Worm (Caenorhabditis elegans) whole organism, midembryonic: ENCODE results near the gene seu-1.
A peak's percentile ranks its signal among the peaks of the same experiment; 100 is the strongest.
"Not testable (repeated sequence)": the region's sequence is repeated elsewhere in the genome, so short reads cannot be mapped to it uniquely, and the experiment has no call there.

Source experiments
- T22C8.4 ChIP-seq: fragments of 200-800 bp; sonication (Bioruptor generic); IDR thresholded peaks from 2 replicates; pipeline ENCODE4 v1.3.6; 2022; ENCODE audit warnings: missing genetic modification characterization, missing compliant biosample characterization
- cog-1 ChIP-seq: sonication (generic microtip); optimal IDR thresholded peaks from 2 replicates; lab custom pipeline; 2016; ENCODE audit warnings: missing genetic modification characterization, missing compliant biosample characterization
- flt-1 ChIP-seq: fragments of 200-800 bp; sonication (Bioruptor generic); IDR thresholded peaks from 2 replicates; pipeline ENCODE4 v1.3.6; 2022; ENCODE audit warnings: missing genetic modification characterization, missing compliant biosample characterization
- klf-2 ChIP-seq: fragments of 200-800 bp; sonication (Bioruptor generic); conservative IDR thresholded peaks from 2 replicates; pipeline ENCODE4 v1.3.6; 2022; ENCODE audit warnings: missing genetic modification reagents, missing genetic modification characterization, missing compliant biosample characterization
- med-1 ChIP-seq: sonication (generic microtip); optimal IDR thresholded peaks from 2 replicates; lab custom pipeline; 2017; ENCODE audit warnings: missing genetic modification characterization, mild to moderate bottlenecking, missing compliant biosample characterization, antibody characterized with exemption, missing genetic modification reagents; ENCODE audit not compliant: insufficient read depth
- ref-1 ChIP-seq: fragments of 200-800 bp; sonication (Bioruptor generic); conservative IDR thresholded peaks from 2 replicates; pipeline ENCODE4 v1.3.6; 2022; ENCODE audit warnings: missing genetic modification reagents, missing genetic modification characterization, missing compliant biosample characterization
- tab-1 ChIP-seq: fragments of 200-800 bp; sonication (Bioruptor generic); IDR thresholded peaks from 2 replicates; pipeline ENCODE4 v1.3.6; 2022; ENCODE audit warnings: missing genetic modification characterization, missing compliant biosample characterization
- ztf-23 ChIP-seq: fragments of 200-800 bp; sonication (Bioruptor generic); IDR thresholded peaks from 2 replicates; pipeline ENCODE4 v1.3.6; 2022; ENCODE audit warnings: missing genetic modification reagents, missing genetic modification characterization, missing compliant biosample characterization
- ztf-29 ChIP-seq: fragments of 200-800 bp; sonication (Bioruptor generic); IDR thresholded peaks from 2 replicates; pipeline ENCODE4 v1.3.6; 2022; ENCODE audit warnings: missing genetic modification reagents, missing genetic modification characterization, missing compliant biosample characterization

Gene seu-1

DNA sequence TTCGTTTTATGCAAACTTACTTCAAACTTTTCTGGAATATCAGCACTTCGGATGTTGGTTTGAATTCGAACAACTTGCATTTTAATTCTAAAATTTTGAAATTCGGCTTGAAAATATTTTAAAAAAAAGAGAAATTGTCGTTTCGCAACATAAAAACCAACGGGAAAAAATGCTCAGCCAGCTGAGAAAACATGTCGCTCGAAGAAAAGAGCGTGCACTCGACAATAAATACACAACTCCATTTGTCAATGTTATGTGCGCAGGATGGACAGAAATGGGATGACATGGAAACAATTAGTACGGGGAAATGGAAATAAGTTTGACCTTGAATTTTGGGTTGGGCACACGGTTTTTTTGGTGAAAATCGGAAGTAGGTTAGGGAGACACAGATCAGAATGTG, 6.5 kb downstream of the seu-1 start, which contains the start of gene mif-4:
Gene mif-4, minus strand, starts transcription at position 87 of the 400 bp plus-strand sequence.
- TF ChIP-seq med-1 (GFP tag; lab: Kevin White, UChicago) (no peak), klf-2 (GFP tag; lab: Robert Waterston, UW) (no peak), flt-1 (GFP tag; lab: Robert Waterston, UW) (0 out of 2 replicates have a peak, but pooled peaks have one; percentile 40), ztf-23 (GFP tag; lab: Robert Waterston, UW) (no peak), tab-1 (GFP tag; lab: Robert Waterston, UW) (no peak), T22C8.4 (GFP tag; lab: Robert Waterston, UW) (no peak), ref-1 (GFP tag; lab: Robert Waterston, UW) (no peak)

- TF ChIP-seq flt-1 (GFP tag; lab: Robert Waterston, UW) (0 out of 2 replicates have a peak, but pooled peaks have one; percentile 50), cog-1 (tag; lab: Kevin White, UChicago) (peak; percentile 44), klf-2 (GFP tag; lab: Robert Waterston, UW) (no peak), tab-1 (GFP tag; lab: Robert Waterston, UW) (no peak)
Observed at ce11 chrIV:6336748-6337147, 7.3 kb downstream of the seu-1 start.

DNA sequence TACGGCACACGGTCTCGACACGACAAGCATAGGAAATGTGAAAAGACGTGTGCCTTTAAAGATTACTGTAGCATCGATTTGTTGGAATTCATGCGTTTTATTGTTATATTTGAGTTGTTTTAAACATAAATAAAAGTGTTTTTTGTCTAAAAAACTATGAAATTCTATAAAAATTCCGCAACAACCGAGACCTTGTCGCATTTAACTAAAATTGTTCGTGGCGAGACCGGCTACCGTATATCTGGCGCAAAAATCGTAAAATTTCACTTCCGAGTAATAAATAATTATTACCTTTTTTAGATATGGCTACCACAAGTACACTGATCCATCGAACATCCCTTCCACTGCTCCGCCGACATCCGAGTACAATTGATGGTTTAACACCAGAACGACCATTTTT, 7.9 kb downstream of the seu-1 start, which contains the start of gene ipla-6:
Gene ipla-6, plus strand, starts transcription at position 301 of the 400 bp plus-strand sequence.
- TF ChIP-seq cog-1 (tag; lab: Kevin White, UChicago): no peak
- TF ChIP-seq tab-1 (GFP tag; lab: Robert Waterston, UW): no peak
- TF ChIP-seq ztf-29: no peak
- TF ChIP-seq flt-1 (GFP tag; lab: Robert Waterston, UW): no peak
- no peak for TF ChIP-seq med-1 (GFP tag; lab: Kevin White, UChicago)
- TF ChIP-seq ztf-23 (GFP tag; lab: Robert Waterston, UW): no peak
- TF ChIP-seq klf-2 (GFP tag; lab: Robert Waterston, UW): no peak
- no peak for TF ChIP-seq ref-1 (GFP tag; lab: Robert Waterston, UW)
- TF ChIP-seq T22C8.4 (GFP tag; lab: Robert Waterston, UW): no peak

ce11 chrIV:6342431-6342830, 13.0 kb downstream of the seu-1 start, which contains the start of gene Y73B6BL.288:
Gene Y73B6BL.288 (minus strand): TSS chrIV:6342531.
- TF ChIP-seq ztf-29 (no peak), T22C8.4 (GFP tag; lab: Robert Waterston, UW) (no peak), cog-1 (tag; lab: Kevin White, UChicago) (no peak), klf-2 (GFP tag; lab: Robert Waterston, UW) (no peak), flt-1 (GFP tag; lab: Robert Waterston, UW) (no peak)

ce11 chrIV:6342876-6343275, 13.4 kb downstream of the seu-1 start, which contains the start of gene Y73B6BL.14:
Gene Y73B6BL.14 (minus strand): TSS chrIV:6342976.
- TF ChIP-seq ztf-29 (no peak), klf-2 (GFP tag; lab: Robert Waterston, UW) (no peak), ref-1 (GFP tag; lab: Robert Waterston, UW) (no peak), ztf-23 (GFP tag; lab: Robert Waterston, UW) (no peak)

- not testable (repeated sequence) for TF ChIP-seq klf-2 (GFP tag; lab: Robert Waterston, UW); flt-1 (GFP tag; lab: Robert Waterston, UW); med-1 (GFP tag; lab: Kevin White, UChicago)
Observed at ce11 chrIV:6347213-6347612, 17.8 kb downstream of the seu-1 start, which contains the start of gene Y73B6BL.289. Gene Y73B6BL.289 (plus strand): TSS chrIV:6347513.

- no peak for TF ChIP-seq cog-1 (tag; lab: Kevin White, UChicago)
- no peak for TF ChIP-seq ztf-29
Observed at ce11 chrIV:6361668-6362067, 32.2 kb downstream of the seu-1 start, which contains the start of gene Y73B6BL.47. Gene Y73B6BL.47 (plus strand): TSS chrIV:6361968.

DNA sequence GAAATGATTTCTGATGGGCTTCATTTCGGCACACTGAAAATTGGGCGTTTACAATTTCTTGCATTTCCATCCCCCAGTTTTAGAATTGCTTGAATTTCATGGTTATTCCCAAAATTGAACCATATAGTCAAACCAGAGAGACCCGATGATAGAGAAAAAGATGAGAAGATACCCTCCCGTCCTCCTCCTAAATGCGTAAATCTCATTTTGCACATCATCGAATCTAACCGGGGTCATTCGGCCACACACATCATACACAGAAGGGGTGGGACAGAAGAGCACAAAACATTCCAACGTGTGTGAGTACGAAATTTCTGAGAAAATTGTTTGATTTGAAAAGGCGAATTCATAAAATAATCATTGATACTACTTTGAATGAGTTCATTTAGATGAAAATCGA, 34.2 kb downstream of the seu-1 start:
- TF ChIP-seq flt-1 (GFP tag; lab: Robert Waterston, UW) (0 out of 2 replicates have a peak, but pooled peaks have one; percentile 20), klf-2 (GFP tag; lab: Robert Waterston, UW) (no peak), tab-1 (GFP tag; lab: Robert Waterston, UW) (no peak)

- TF ChIP-seq ref-1 (GFP tag; lab: Robert Waterston, UW) (no peak), T22C8.4 (GFP tag; lab: Robert Waterston, UW) (no peak), ztf-29 (no peak), med-1 (GFP tag; lab: Kevin White, UChicago) (no peak), cog-1 (tag; lab: Kevin White, UChicago) (no peak), flt-1 (GFP tag; lab: Robert Waterston, UW) (no peak), ztf-23 (GFP tag; lab: Robert Waterston, UW) (no peak), klf-2 (GFP tag; lab: Robert Waterston, UW) (no peak), tab-1 (GFP tag; lab: Robert Waterston, UW) (no peak)
Observed at ce11 chrIV:6365045-6365444, 35.6 kb downstream of the seu-1 start, which contains the start of gene Y73B6BL.270. Gene Y73B6BL.270 (plus strand): TSS chrIV:6365345.

DNA sequence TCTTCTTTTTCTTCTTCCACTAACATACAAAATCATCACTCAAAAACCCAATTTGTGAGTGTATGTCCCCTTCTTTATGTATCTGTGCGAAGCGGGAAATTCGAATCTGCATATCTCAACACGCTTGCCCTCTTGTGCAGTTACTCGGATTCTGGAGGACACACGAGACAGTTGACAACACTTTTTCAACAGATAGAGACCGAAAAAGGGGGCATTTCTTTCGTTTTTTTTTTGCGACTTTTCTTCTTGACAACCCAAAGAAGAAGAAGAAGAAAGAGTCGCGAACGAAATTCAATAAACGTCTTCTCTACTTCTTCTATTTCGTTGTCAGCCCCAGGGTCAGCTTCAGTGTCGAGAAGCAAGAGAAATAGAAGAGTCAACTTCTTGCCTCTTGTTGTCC, 36.6 kb downstream of the seu-1 start:
- TF ChIP-seq tab-1 (GFP tag; lab: Robert Waterston, UW): no peak
- no peak for TF ChIP-seq flt-1 (GFP tag; lab: Robert Waterston, UW)

DNA sequence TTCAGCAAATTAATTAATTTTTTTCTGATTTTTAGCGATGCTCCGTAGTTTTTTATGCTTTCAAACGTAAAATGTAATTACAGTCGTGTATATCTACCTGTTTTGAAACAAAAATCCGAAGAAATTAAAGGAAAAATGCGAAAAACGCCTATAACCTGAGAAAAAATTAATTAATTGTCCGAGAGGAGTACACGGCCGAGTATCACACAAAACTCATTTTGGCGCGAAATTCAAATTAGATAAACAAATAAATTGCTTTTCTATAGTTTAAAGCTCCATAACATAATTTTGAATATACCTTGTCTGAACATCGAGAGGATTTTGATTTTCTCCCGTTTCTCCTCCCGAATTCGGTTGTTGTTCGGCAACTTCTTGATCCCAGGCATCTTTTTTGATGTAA, 40.0 kb downstream of the seu-1 start:
- TF ChIP-seq tab-1 (GFP tag; lab: Robert Waterston, UW) (no peak), cog-1 (tag; lab: Kevin White, UChicago) (no peak), flt-1 (GFP tag; lab: Robert Waterston, UW) (no peak), T22C8.4 (GFP tag; lab: Robert Waterston, UW) (no peak), ztf-23 (GFP tag; lab: Robert Waterston, UW) (no peak), med-1 (GFP tag; lab: Kevin White, UChicago) (no peak), klf-2 (GFP tag; lab: Robert Waterston, UW) (no peak), ztf-29 (no peak), ref-1 (GFP tag; lab: Robert Waterston, UW) (no peak)
